Fruit fly (Drosophila melanogaster) S2 (cell line): ENCODE results near the gene Irbp18.
A peak's percentile ranks its signal among the peaks of the same experiment; 100 is the strongest.

Experiments
- CG8478 ChIP-seq: fragments of >200 bp; optimal IDR thresholded peaks from 2 replicates; lab custom pipeline; 2018
- CTCF ChIP-seq, 2 experiments: fragments of >200 bp; optimal IDR thresholded peaks; 2 replicates each; lab custom pipeline; 2018

Gene Irbp18

DNA sequence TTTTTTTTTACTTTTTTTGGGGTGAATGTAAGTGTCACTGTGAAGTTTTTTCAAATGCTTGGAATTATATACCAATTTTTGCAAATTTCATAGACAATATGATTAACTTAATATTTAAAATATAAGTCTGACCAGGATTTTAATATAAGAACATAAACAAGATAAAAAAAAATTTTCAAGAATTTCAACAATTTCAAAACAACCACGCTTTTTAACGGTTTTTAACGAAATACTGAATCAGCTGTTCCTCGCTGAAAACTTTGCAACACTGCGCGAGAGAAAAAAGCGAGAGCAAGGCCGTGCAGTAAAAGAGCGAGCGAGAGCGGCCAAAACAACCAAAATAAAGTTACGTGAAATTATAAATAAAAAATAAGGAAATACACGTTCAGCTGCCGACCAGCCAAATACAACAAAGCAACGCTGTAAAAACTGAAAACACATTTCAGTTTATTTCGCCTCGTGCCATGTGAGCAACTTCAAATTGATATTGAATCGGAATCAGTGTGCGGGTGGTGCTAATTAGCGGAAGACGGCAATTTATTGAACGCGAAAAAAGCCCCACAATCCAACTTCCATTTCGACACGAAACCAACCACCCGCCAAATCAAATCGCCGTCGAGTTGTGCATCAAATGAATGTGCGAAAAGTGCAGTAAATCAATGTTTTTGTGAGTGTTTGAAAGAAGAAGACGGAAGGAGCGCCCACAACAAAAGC, 1.6 kb downstream of the Irbp18 start, which contains the start of the genes CG46439, Iyd and CG33947:
Gene CG46439 (minus strand): TSS at position 51 of the 714 bp plus-strand sequence.
Gene Iyd (minus strand): TSS at position 51 of the 714 bp plus-strand sequence.
Gene CG33947 (plus strand): TSS at position 302 of the 714 bp plus-strand sequence.
- TF ChIP-seq CG8478 (no peak), CTCF (optimal IDR thresholded peaks at IDR 0.05; lab: Kevin White, UChicago) (no peak)

DNA sequence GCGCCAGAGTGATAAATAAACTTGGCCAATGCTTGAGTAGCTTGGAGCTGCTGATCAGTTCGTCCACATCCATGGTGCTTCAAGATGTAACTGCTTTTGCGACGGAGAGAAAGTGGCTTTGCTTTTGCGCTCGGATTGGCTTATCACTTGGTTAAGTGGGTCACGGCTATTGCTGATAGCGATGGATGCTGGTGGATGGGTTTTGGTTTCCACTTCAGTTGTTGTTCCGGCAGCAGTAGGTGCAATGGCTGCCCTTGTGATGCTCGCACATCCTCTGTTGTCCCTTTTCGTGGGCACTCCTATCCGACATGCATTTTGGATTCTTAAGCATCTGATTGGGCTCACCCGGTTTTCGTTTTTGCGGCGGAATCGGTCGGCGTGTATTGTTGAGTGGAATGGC, 3.7 kb downstream of the Irbp18 start:
- no peak for TF ChIP-seq CTCF (optimal IDR thresholded peaks at IDR 0.05; lab: Kevin White, UChicago)
- TF ChIP-seq CG8478 = no peak

- TF ChIP-seq CG8478 (no peak), CTCF (optimal IDR thresholded peaks at IDR 0.05; lab: Kevin White, UChicago) (peak in 1 of 2 experiments; percentile 2)
Observed at dm6 chr3L:11093046-11093520, 4.9 kb downstream of the Irbp18 start, which contains the start of gene JIL-1. JIL-1 (minus strand) TSS chr3L:11093193.

DNA sequence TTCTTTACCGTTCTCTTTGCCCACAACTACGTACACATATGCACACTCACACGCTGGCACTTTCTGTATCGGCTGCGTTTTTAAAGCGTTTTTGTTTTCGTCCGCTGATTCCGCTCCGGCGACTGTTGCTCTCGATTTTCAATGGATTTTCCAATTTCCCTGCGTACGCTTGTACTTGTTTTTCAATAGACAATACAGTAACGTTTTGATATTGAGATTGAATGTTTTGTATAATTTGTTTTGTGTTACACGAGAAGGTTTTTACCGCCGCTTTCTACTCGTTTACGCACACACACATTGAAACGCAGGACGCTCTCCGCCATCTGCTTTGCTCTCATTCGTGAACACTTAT, 5.4 kb downstream of the Irbp18 start:
- no peak for TF ChIP-seq CTCF (optimal IDR thresholded peaks at IDR 0.05; lab: Kevin White, UChicago)
- no peak for TF ChIP-seq CG8478

DNA sequence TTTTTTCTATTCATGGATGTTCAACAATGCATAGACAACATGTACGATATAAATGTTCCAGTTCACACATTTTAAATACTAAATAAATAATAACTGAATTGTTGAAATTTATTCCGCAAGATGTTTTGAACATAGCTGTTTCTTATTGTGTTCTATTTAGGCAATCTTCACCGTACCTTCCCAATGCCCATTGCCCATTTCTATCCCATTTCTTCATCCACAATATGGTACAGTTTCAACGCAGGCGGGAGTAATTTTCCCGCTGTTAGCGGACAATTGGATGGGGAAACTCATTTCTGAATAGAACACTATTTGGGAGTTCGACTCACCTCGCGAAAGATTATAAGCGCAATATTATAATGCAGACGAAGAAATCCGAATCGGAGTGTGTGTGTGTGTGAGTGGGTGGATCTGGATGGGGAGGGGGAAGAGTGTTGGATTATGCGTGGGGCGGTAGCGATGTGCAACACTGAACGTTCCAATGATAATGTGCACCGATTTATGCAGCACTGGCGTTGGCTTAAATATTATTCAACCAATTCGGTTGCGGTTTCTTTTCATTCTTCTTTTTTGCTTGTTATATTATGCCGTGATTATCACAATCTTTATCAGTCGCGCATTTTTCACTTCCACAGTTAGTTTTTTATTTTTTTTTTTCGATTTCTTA, 5.9 kb downstream of the Irbp18 start:
- TF ChIP-seq CG8478 (no peak), CTCF (optimal IDR thresholded peaks at IDR 0.05; lab: Kevin White, UChicago) (no peak)

- TF ChIP-seq CTCF (optimal IDR thresholded peaks at IDR 0.05; lab: Kevin White, UChicago) (no peak), CG8478 (no peak)
Observed at dm6 chr3L:11089805-11090440, 8.1 kb downstream of the Irbp18 start.

- TF ChIP-seq CTCF (optimal IDR thresholded peaks at IDR 0.05; lab: Kevin White, UChicago) = no peak
- TF ChIP-seq CG8478 = no peak
Observed at dm6 chr3L:11085810-11086209, 12.2 kb downstream of the Irbp18 start.

- TF ChIP-seq CG8478 (no peak), CTCF (optimal IDR thresholded peaks at IDR 0.05; lab: Kevin White, UChicago) (no peak)
Observed at dm6 chr3L:11084557-11085231, 13.3 kb downstream of the Irbp18 start.

DNA sequence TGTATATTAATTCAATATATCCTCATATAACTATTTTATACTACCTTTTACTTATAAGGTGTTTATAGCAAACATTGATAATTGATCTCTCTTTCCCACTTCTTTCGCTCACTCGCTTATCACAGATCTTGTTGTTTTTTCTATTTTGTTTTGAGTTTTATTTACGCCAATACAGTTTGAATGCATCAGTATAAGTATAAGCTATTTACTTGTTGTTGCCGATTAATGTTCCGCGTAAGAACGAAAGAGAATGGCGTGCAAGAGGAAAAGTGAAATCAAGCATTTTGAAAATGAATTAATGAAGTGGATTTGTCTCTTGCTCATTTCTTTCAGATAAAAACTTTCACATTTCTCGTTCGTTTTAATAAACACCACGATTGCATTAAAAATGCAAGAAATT, 14.4 kb downstream of the Irbp18 start:
- no peak for TF ChIP-seq CG8478
- TF ChIP-seq CTCF (optimal IDR thresholded peaks at IDR 0.05; lab: Kevin White, UChicago) = no peak

DNA sequence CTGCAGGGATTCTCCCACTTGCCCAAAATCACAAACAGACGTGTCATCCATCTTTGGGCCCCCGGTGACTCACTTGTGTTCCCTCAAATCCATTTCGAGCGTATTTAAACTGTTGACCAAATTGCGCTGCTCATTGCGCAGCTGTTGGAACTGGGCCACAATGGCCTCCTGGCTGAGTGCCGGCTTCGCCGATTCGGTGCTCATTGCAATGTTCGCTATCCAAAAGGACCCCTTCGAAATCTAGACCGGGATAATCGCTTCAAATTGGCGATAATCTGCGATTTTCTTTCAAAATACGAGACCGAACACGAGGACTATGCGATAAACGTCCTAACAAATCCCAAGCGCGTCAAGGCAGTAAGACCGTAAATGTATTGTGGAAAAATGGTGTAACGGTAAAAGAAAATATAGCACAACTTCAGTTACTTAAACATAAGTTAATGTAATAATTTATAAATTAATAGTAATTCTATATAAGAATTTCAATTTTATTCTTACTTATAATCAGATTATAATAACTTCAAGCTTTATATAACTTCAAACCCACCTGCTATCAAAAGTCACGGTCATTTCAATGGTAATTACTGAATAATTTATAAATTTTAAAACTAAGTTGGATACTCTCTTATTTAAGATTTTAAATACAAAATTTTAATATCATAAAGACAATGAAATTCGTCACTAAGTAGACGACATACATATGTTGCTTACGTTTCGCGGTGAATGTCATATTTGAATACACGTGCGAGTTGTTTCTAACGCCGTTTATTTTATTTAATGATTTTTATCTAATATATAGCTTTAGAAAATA, 23.7 kb downstream of the Irbp18 start, which contains the start of the genes Pfdn2 and Noc1:
Gene Pfdn2 (minus strand): TSS at position 346 of the 811 bp plus-strand sequence.
Gene Noc1 (plus strand): TSS at position 727 of the 811 bp plus-strand sequence.
- TF ChIP-seq CG8478 (no peak), CTCF (optimal IDR thresholded peaks at IDR 0.05; lab: Kevin White, UChicago) (no peak)

DNA sequence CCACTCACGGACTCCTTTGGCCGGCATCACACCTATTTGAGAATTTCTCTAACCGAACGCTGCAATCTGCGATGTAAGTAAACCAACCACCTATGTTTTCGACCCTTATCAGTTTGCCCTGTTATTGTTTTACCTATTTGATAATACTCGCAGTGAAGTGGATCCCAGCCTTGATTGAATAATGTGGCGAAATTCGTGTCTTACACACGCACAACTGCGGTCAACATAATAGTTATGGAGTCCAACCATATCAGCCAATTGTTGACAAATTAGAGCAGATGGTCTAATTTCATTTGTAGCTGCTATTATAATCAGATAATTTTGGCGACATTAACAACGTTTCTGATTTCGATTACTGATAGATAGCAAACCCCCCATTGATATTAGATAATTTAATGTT, 26.9 kb downstream of the Irbp18 start:
- TF ChIP-seq CTCF (optimal IDR thresholded peaks at IDR 0.05; lab: Kevin White, UChicago) (no peak), CG8478 (no peak)

dm6 chr3L:11070372-11070854, 27.6 kb downstream of the Irbp18 start, which contains the start of gene Mocs1:
Mocs1 (plus strand) TSS chr3L:11070526.
- TF ChIP-seq CG8478 (no peak), CTCF (optimal IDR thresholded peaks at IDR 0.05; lab: Kevin White, UChicago) (no peak)

DNA sequence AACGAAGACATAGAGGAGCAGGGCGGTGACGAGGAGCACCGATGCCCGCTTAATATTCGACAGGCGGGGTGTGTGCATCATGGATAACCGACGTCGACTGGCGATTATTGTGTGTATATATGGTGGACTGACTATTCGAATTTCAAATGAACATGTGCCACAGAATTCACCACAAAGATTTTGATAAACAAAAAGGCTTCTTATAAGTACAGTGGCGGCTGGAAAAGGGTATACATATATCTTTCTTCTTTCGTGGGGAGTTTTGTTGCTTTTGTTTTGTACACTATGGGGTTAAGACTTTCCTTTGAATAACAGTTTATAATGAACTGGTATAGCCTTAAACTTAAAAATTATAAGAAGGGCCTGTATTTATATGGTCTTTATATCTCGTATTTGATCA, 28.2 kb downstream of the Irbp18 start, which contains the start of gene CG6310:
Gene CG6310 (minus strand): TSS at position 101 of the 400 bp plus-strand sequence.
- no peak for TF ChIP-seq CTCF (optimal IDR thresholded peaks at IDR 0.05; lab: Kevin White, UChicago)
- TF ChIP-seq CG8478 = no peak

DNA sequence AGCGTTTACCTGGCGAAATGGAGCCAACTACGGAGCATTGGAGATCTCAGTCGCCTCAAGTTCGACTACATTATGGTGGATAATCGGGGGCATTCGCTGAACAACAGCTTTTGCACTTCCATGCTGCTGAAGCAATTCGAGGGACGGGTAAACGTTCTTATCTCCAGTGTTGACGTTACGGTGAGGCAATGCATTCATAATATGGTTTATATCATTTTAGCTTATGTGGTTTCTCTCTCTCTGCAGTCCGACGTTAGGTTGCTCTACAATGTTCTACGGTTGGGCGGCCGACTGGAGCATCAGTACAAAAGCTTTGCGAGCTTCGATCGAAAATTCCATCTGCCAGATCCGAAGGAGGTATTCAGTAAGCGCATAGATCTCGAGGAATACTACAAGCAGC, 32.1 kb downstream of the Irbp18 start:
- TF ChIP-seq CG8478 (no peak), CTCF (optimal IDR thresholded peaks at IDR 0.05; lab: Kevin White, UChicago) (no peak)
